Worm (Caenorhabditis elegans): ENCODE data around the gene emc-3.
A peak's percentile ranks its signal among the peaks of the same experiment; 100 is the strongest.

emc-3 gene

ce11 chrIV:13383763-13384436 lies 2.2 kb upstream of the emc-3 start, which contains the start of gene rab-19 (continued):
- peak in 1 of 2 experiments; percentile 30 for TF ChIP-seq lin-35 (GFP tag; optimal IDR thresholded peaks at IDR 0.05)
- TF ChIP-seq nhr-85 (tag), result no peak
- no peak for TF ChIP-seq hlh-17 (GFP tag; optimal IDR thresholded peaks at IDR 0.05; ENCODE audit: borderline replicate concordance)
- no peak for TF ChIP-seq nhr-90 (tag; optimal IDR thresholded peaks at IDR 0.05; ENCODE audit: poor library complexity)
- TF ChIP-seq tlp-1 (tag; optimal IDR thresholded peaks at IDR 0.05), result no peak
- TF ChIP-seq vab-15 (tag; optimal IDR thresholded peaks at IDR 0.05), result no peak
- TF ChIP-seq lir-3 (tag; optimal IDR thresholded peaks at IDR 0.05; ENCODE audit: poor library complexity), result no peak

- TF ChIP-seq pax-3 (tag; optimal IDR thresholded peaks at IDR 0.05) (no peak), efl-1 (optimal IDR thresholded peaks at IDR 0.05) (no peak), efl-1 (GFP tag; optimal IDR thresholded peaks at IDR 0.05 in 1 of 2) (peak in 1 of 2 experiments; percentile 58), grh-1 (GFP tag; IDR thresholded peaks at IDR 0.05) (no peak), egl-13 (tag; optimal IDR thresholded peaks at IDR 0.05) (no peak), alr-1 (tag; optimal IDR thresholded peaks at IDR 0.05; ENCODE audit: borderline replicate concordance) (no peak), irx-1 (tag; optimal IDR thresholded peaks at IDR 0.05) (no peak), sptf-1 (tag; optimal IDR thresholded peaks at IDR 0.05) (no peak)
Measured at ce11 chrIV:13380506-13380905, 1.2 kb downstream of the emc-3 start.

- TF ChIP-seq isw-1 (GFP tag; IDR thresholded peaks at IDR 0.05) (no peak), elt-3 (tag; optimal IDR thresholded peaks at IDR 0.05) (no peak), nhr-71 (tag; optimal IDR thresholded peaks at IDR 0.05) (no peak), nhr-28 (tag; optimal IDR thresholded peaks at IDR 0.05) (no peak), nhr-76 (tag; optimal IDR thresholded peaks at IDR 0.05) (no peak), hpl-2 (GFP tag; optimal IDR thresholded peaks at IDR 0.05) (no peak), C16A3.4 (tag; optimal IDR thresholded peaks at IDR 0.05) (no peak), nhr-90 (tag; optimal IDR thresholded peaks at IDR 0.05; ENCODE audit: poor library complexity) (no peak), F16B12.6 (tag; optimal IDR thresholded peaks at IDR 0.05) (no peak)
Measured at ce11 chrIV:13377716-13378115, 4.0 kb downstream of the emc-3 start, which contains the start of gene mau-8. TSS of gene mau-8 (plus strand) at chrIV:13378016.

- TF ChIP-seq ama-1 (optimal IDR thresholded peaks at IDR 0.05) (no peak), egl-27 (tag; optimal IDR thresholded peaks at IDR 0.05) (no peak), efl-3 (GFP tag; optimal IDR thresholded peaks at IDR 0.05) (no peak), nhr-12 (tag; optimal IDR thresholded peaks at IDR 0.05) (no peak), ztf-11 (tag; optimal IDR thresholded peaks at IDR 0.05) (no peak), vab-15 (tag; optimal IDR thresholded peaks at IDR 0.05) (no peak)
Measured at ce11 chrIV:13374918-13375317, 6.8 kb downstream of the emc-3 start.

- TF ChIP-seq blmp-1 (tag; optimal IDR thresholded peaks at IDR 0.05), result no peak
- no peak for TF ChIP-seq nhr-77 (tag; optimal IDR thresholded peaks at IDR 0.05)
- no peak for TF ChIP-seq vab-15 (tag; optimal IDR thresholded peaks at IDR 0.05)
- TF ChIP-seq unc-86 (tag; optimal IDR thresholded peaks at IDR 0.05), result no peak
- TF ChIP-seq unc-62 (GFP tag; optimal IDR thresholded peaks at IDR 0.05), result no peak
- TF ChIP-seq nhr-71 (tag; optimal IDR thresholded peaks at IDR 0.05), result no peak
- TF ChIP-seq C34B4.2 (tag; optimal IDR thresholded peaks at IDR 0.05), result no peak
- TF ChIP-seq sox-4 (tag; optimal IDR thresholded peaks at IDR 0.05), result no peak
- TF ChIP-seq skn-1 (tag; optimal IDR thresholded peaks at IDR 0.05), result no peak
- TF ChIP-seq C16A3.4 (tag; optimal IDR thresholded peaks at IDR 0.05), result no peak
- no peak for TF ChIP-seq ztf-4 (tag; optimal IDR thresholded peaks at IDR 0.05)
- TF ChIP-seq Y116A8C.19 (tag; optimal IDR thresholded peaks at IDR 0.05; ENCODE audit: borderline replicate concordance), result no peak
- TF ChIP-seq zag-1 (tag; optimal IDR thresholded peaks at IDR 0.05), result no peak
- no peak for TF ChIP-seq unc-130 (tag; optimal IDR thresholded peaks at IDR 0.05)
Measured at ce11 chrIV:13371699-13372098, 10.0 kb downstream of the emc-3 start, which contains the start of gene Y62E10A.6. TSS of gene Y62E10A.6 (plus strand) at chrIV:13371999.

Measured in whole organism, L1 larva.